Worm (Caenorhabditis elegans) whole organism, young adult: Measurements from ENCODE around the gene F47B8.3.

Source experiments
- D2030.7 ChIP-seq: fragments of 200-800 bp; sonication (Bioruptor generic); IDR thresholded peaks from 2 replicates; pipeline ENCODE4 v1.3.6; 2022; ENCODE audit warnings: missing genetic modification reagents, missing genetic modification characterization, missing compliant biosample characterization
- F52B5.7 ChIP-seq: sonication (generic microtip); optimal IDR thresholded peaks from 2 replicates; lab custom pipeline; 2016; ENCODE audit warnings: mild to moderate bottlenecking, missing genetic modification characterization, missing compliant biosample characterization
- K11D2.4 ChIP-seq: fragments of 200-800 bp; sonication (Bioruptor generic); IDR thresholded peaks from 2 replicates; pipeline ENCODE4 v1.3.6; 2022; ENCODE audit warnings: missing genetic modification reagents, missing genetic modification characterization, missing compliant biosample characterization
- K12H6.12 ChIP-seq: fragments of 200-800 bp; sonication (Bioruptor generic); optimal IDR thresholded peaks from 2 replicates; lab custom pipeline; 2018; ENCODE audit warnings: mild to moderate bottlenecking, missing genetic modification characterization, missing compliant biosample characterization
- Y56A3A.18 ChIP-seq: fragments of 200-800 bp; sonication (Bioruptor generic); IDR thresholded peaks from 2 replicates; pipeline ENCODE4 v1.3.6; 2022; ENCODE audit warnings: missing genetic modification reagents, missing genetic modification characterization, missing compliant biosample characterization
- Y67H2A.10 ChIP-seq: fragments of 200-800 bp; sonication (Bioruptor generic); conservative IDR thresholded peaks from 2 replicates; pipeline ENCODE4 v1.3.6; 2022; ENCODE audit warnings: missing genetic modification reagents, missing genetic modification characterization, missing compliant biosample characterization
- ZK185.1 ChIP-seq: sonication (generic microtip); optimal IDR thresholded peaks from 2 replicates; lab custom pipeline; 2016; ENCODE audit warnings: mild to moderate bottlenecking, missing genetic modification characterization, missing compliant biosample characterization; ENCODE audit not compliant: poor library complexity, severe bottlenecking
- akir-1 ChIP-seq: fragments of 200-800 bp; sonication (Bioruptor generic); optimal IDR thresholded peaks from 2 replicates; lab custom pipeline; 2018; ENCODE audit warnings: mild to moderate bottlenecking, missing genetic modification characterization, moderate library complexity, missing compliant biosample characterization
- athp-1 ChIP-seq: sonication (generic microtip); optimal IDR thresholded peaks from 2 replicates; lab custom pipeline; 2017; ENCODE audit warnings: mild to moderate bottlenecking, missing genetic modification characterization, missing compliant biosample characterization
- cebp-1 ChIP-seq, 2 experiments: fragments of 200-800 bp in 1 of 2; sonication (Bioruptor generic) in 1 of 2; sonication (generic microtip) in 1 of 2; IDR thresholded peaks in 1 of 2; optimal IDR thresholded peaks in 1 of 2; 2 replicates each; pipeline versions ENCODE4 v1.3.6 to Lab custom; 2017 to 2022; ENCODE audit warnings: missing compliant biosample characterization in 2 of 2, missing genetic modification characterization in 2 of 2, mild to moderate bottlenecking in 1 of 2, missing genetic modification reagents in 1 of 2, moderate library complexity in 1 of 2
- ceh-27 ChIP-seq: fragments of 200-800 bp; sonication (Bioruptor generic); optimal IDR thresholded peaks from 2 replicates; lab custom pipeline; 2018; ENCODE audit warnings: mild to moderate bottlenecking, missing genetic modification characterization, moderate library complexity, missing compliant biosample characterization
- ceh-58 ChIP-seq: fragments of 200-800 bp; sonication (Bioruptor generic); IDR thresholded peaks from 2 replicates; pipeline ENCODE4 v1.3.6; 2022; ENCODE audit warnings: missing genetic modification characterization, missing compliant biosample characterization
- chd-7 ChIP-seq: sonication (generic microtip); optimal IDR thresholded peaks from 2 replicates; lab custom pipeline; 2016; ENCODE audit warnings: mild to moderate bottlenecking, missing genetic modification characterization, moderate library complexity, missing compliant biosample characterization
- die-1 ChIP-seq: sonication (generic microtip); optimal IDR thresholded peaks from 2 replicates; lab custom pipeline; 2016; ENCODE audit warnings: missing genotype, mild to moderate bottlenecking, missing genetic modification characterization, missing compliant biosample characterization
- dox-1 ChIP-seq: fragments of 200-800 bp; sonication (Bioruptor generic); IDR thresholded peaks from 2 replicates; pipeline ENCODE4 v1.3.6; 2022; ENCODE audit warnings: missing genetic modification reagents, missing genetic modification characterization, missing compliant biosample characterization
- egl-18 ChIP-seq: fragments of 200-800 bp; sonication (Bioruptor generic); IDR thresholded peaks from 2 replicates; pipeline ENCODE4 v1.3.6; 2022; ENCODE audit warnings: missing genetic modification reagents, missing genetic modification characterization, missing compliant biosample characterization
- egrh-3 ChIP-seq: fragments of 200-800 bp; sonication (Bioruptor generic); IDR thresholded peaks from 2 replicates; pipeline ENCODE4 v1.3.6; 2022; ENCODE audit warnings: missing genetic modification reagents, missing genetic modification characterization, missing compliant biosample characterization
- gei-17 ChIP-seq: fragments of 200-800 bp; sonication (Bioruptor generic); optimal IDR thresholded peaks from 2 replicates; lab custom pipeline; 2018; ENCODE audit warnings: mild to moderate bottlenecking, missing genetic modification characterization, missing compliant biosample characterization
- hmg-20 ChIP-seq: fragments of 200-800 bp; sonication (Bioruptor generic); IDR thresholded peaks from 2 replicates; pipeline ENCODE4 v1.3.6; 2022; ENCODE audit warnings: missing genetic modification reagents, missing genetic modification characterization, missing compliant biosample characterization
- lag-1 ChIP-seq: fragments of 200-800 bp; sonication (Bioruptor generic); IDR thresholded peaks from 2 replicates; pipeline ENCODE4 v1.3.6; 2022; ENCODE audit warnings: missing genetic modification reagents, missing genetic modification characterization, missing compliant biosample characterization
- lin-26 ChIP-seq: fragments of 200-800 bp; sonication (Bioruptor generic); IDR thresholded peaks from 2 replicates; pipeline ENCODE4 v1.3.6; 2022; ENCODE audit warnings: missing genetic modification reagents, missing genetic modification characterization, missing compliant biosample characterization
- lin-35 ChIP-seq, 3 experiments: fragments of 150-350 bp in 2 of 3; sonication (generic microtip) in 1 of 3; optimal IDR thresholded peaks; 2 replicates each; lab custom pipeline; 2014 to 2018; ENCODE audit warnings: missing biosample characterization in 3 of 3, missing genetic modification characterization in 3 of 3, missing genetic modification reagents in 3 of 3
- lin-40 ChIP-seq: sonication (generic microtip); optimal IDR thresholded peaks from 2 replicates; lab custom pipeline; 2016; ENCODE audit warnings: missing genetic modification characterization, mild to moderate bottlenecking, missing compliant biosample characterization, missing genotype, missing genetic modification reagents
- mcd-1 ChIP-seq: fragments of 200-800 bp; sonication (Bioruptor generic); IDR thresholded peaks from 2 replicates; pipeline ENCODE4 v1.3.6; 2022; ENCODE audit warnings: missing genetic modification reagents, missing genetic modification characterization, missing compliant biosample characterization
- nfyb-1 ChIP-seq: fragments of 200-800 bp; sonication (Bioruptor generic); IDR thresholded peaks from 2 replicates; pipeline ENCODE4 v1.3.6; 2022; ENCODE audit warnings: missing genetic modification reagents, missing genetic modification characterization, missing compliant biosample characterization
- nhr-179 ChIP-seq: sonication (generic microtip); optimal IDR thresholded peaks from 2 replicates; lab custom pipeline; 2016; ENCODE audit warnings: mild to moderate bottlenecking, missing genetic modification characterization, missing compliant biosample characterization
- nhr-80 ChIP-seq: sonication (generic microtip); optimal IDR thresholded peaks from 2 replicates; lab custom pipeline; 2016; ENCODE audit warnings: missing genetic modification characterization, missing compliant biosample characterization
- nhr-90 ChIP-seq: sonication (generic microtip); optimal IDR thresholded peaks from 2 replicates; lab custom pipeline; 2016; ENCODE audit warnings: missing genotype, mild to moderate bottlenecking, missing genetic modification characterization, missing compliant biosample characterization
- pbrm-1 ChIP-seq: fragments of 200-800 bp; sonication (Bioruptor generic); IDR thresholded peaks from 2 replicates; pipeline ENCODE4 v1.3.6; 2022; ENCODE audit warnings: missing genetic modification reagents, missing genetic modification characterization, missing compliant biosample characterization
- snpc-1.3 ChIP-seq: sonication (generic microtip); optimal IDR thresholded peaks from 2 replicates; lab custom pipeline; 2017; ENCODE audit warnings: missing genetic modification characterization, mild to moderate bottlenecking, missing compliant biosample characterization, antibody characterized with exemption, moderate library complexity, missing genotype, missing genetic modification reagents; ENCODE audit not compliant: insufficient read depth
- snpc-4 ChIP-seq, 5 experiments: fragments of 150-350 bp in 1 of 5; sonication (generic microtip) in 4 of 5; optimal IDR thresholded peaks; 2 replicates each; lab custom pipeline; 2014 to 2018; ENCODE audit warnings: missing genetic modification characterization in 5 of 5, missing biosample characterization in 3 of 5, antibody characterized with exemption in 2 of 5, mild to moderate bottlenecking in 2 of 5, missing compliant biosample characterization in 2 of 5, missing genotype in 2 of 5, moderate library complexity in 2 of 5, missing genetic modification reagents in 1 of 5
- tbp1 ChIP-seq: fragments of 200-800 bp; sonication (Bioruptor generic); optimal IDR thresholded peaks from 2 replicates; lab custom pipeline; 2018; ENCODE audit warnings: mild to moderate bottlenecking, missing genetic modification characterization, missing compliant biosample characterization
- zfh-2 ChIP-seq: fragments of 200-800 bp; sonication (Bioruptor generic); conservative IDR thresholded peaks from 2 replicates; pipeline ENCODE4 v1.3.6; 2022; ENCODE audit warnings: missing genetic modification reagents, missing genetic modification characterization, missing compliant biosample characterization
- ztf-18 ChIP-seq: sonication (generic microtip); optimal IDR thresholded peaks from 2 replicates; lab custom pipeline; 2016; ENCODE audit warnings: missing genotype, mild to moderate bottlenecking, missing genetic modification characterization, missing compliant biosample characterization
- ztf-3 ChIP-seq: fragments of 200-800 bp; sonication (Bioruptor generic); optimal IDR thresholded peaks from 2 replicates; lab custom pipeline; 2018; ENCODE audit warnings: mild to moderate bottlenecking, missing genetic modification characterization, missing compliant biosample characterization

F47B8.3 gene

ce11 chrV:14368272-14369052 lies 45.7 kb upstream of the F47B8.3 start (continued):
- TF ChIP-seq snpc-1.3 (tag; lab: Kevin White, UChicago), result no peak
- TF ChIP-seq K12H6.12, result peak; percentile 62
- no peak for TF ChIP-seq Y67H2A.10 (GFP tag; lab: Robert Waterston, UW)
- TF ChIP-seq K11D2.4 (GFP tag; lab: Robert Waterston, UW), result 0 out of 2 replicates have a peak, but pooled peaks have one; percentile 30

- 0 out of 2 replicates have a peak, but pooled peaks have one; percentile 40 for TF ChIP-seq pbrm-1
- TF ChIP-seq K11D2.4 (GFP tag; lab: Robert Waterston, UW), result peak; percentile 68
- TF ChIP-seq ztf-3 (GFP tag; lab: Kevin White, UChicago), result no peak
- TF ChIP-seq die-1 (tag; lab: Kevin White, UChicago), result peak; percentile 16
- TF ChIP-seq mcd-1 (GFP tag; lab: Robert Waterston, UW), result peak; percentile 60
- TF ChIP-seq chd-7, result peak; percentile 41
- peak; percentile 34 for TF ChIP-seq tbp1 (GFP tag; lab: Kevin White, UChicago)
- peak in 1 of 3 experiments; percentile 25 for TF ChIP-seq lin-35 (GFP tag; optimal IDR thresholded peaks at IDR 0.05; lab: Kevin White, UChicago)
- TF ChIP-seq gei-17 (GFP tag; lab: Kevin White, UChicago), result peak; percentile 40
- TF ChIP-seq egrh-3, result peak; percentile 86
- no peak for TF ChIP-seq akir-1 (GFP tag; lab: Kevin White, UChicago)
- TF ChIP-seq lin-26 (GFP tag; lab: Robert Waterston, UW), result peak; percentile 51; the same call in 1 of the 2 replicates
- TF ChIP-seq F52B5.7 (tag; lab: Kevin White, UChicago), result peak; percentile 31
- 0 out of 2 replicates have a peak, but pooled peaks have one; percentile 34 for TF ChIP-seq hmg-20 (GFP tag; lab: Robert Waterston, UW)
- TF ChIP-seq zfh-2, result peak; percentile 99
- peak; percentile 5 for TF ChIP-seq nhr-90 (tag; lab: Kevin White, UChicago)
- no peak for TF ChIP-seq lag-1
- TF ChIP-seq ztf-18 (tag; lab: Kevin White, UChicago), result peak; percentile 36
- no peak for TF ChIP-seq cebp-1 (GFP tag; IDR thresholded peaks at IDR 0.05; lab: Robert Waterston, UW)
- TF ChIP-seq cebp-1 (tag; optimal IDR thresholded peaks at IDR 0.05; lab: Kevin White, UChicago), result peak; percentile 57
- TF ChIP-seq lin-40 (tag; lab: Kevin White, UChicago), result peak; percentile 66
- peak; percentile 39; the same call in 1 of the 2 replicates for TF ChIP-seq nfyb-1 (GFP tag; lab: Robert Waterston, UW)
- no peak for TF ChIP-seq snpc-4 (GFP tag; optimal IDR thresholded peaks at IDR 0.05; lab: Kevin White, UChicago)
- peak in 2 of 4 experiments; percentile 55 to 58 for TF ChIP-seq snpc-4 (tag; optimal IDR thresholded peaks at IDR 0.05; lab: Kevin White, UChicago)
- TF ChIP-seq athp-1 (tag; lab: Kevin White, UChicago), result no peak
- no peak for TF ChIP-seq ceh-58 (GFP tag; lab: Robert Waterston, UW)
- peak; percentile 28 for TF ChIP-seq nhr-80 (tag; lab: Kevin White, UChicago)
- peak; percentile 48 for TF ChIP-seq K12H6.12
- 0 out of 2 replicates have a peak, but pooled peaks have one; percentile 39 for TF ChIP-seq dox-1
- TF ChIP-seq snpc-1.3 (tag; lab: Kevin White, UChicago), result no peak
These were observed 43.7 kb upstream of the F47B8.3 start for ce11 chrV:14366487-14366962.

ce11 chrV:14364586-14365248 lies 41.9 kb upstream of the F47B8.3 start:
- TF ChIP-seq nhr-179 (tag; lab: Kevin White, UChicago) (no peak), nhr-80 (tag; lab: Kevin White, UChicago) (peak; percentile 43), Y56A3A.18 (GFP tag; lab: Robert Waterston, UW) (no peak), cebp-1 (GFP tag; IDR thresholded peaks at IDR 0.05; lab: Robert Waterston, UW) (peak; percentile 76; the same call in 1 of the 2 replicates), cebp-1 (tag; optimal IDR thresholded peaks at IDR 0.05; lab: Kevin White, UChicago) (peak; percentile 74), egrh-3 (no peak), zfh-2 (peak; percentile 63; the same call in 1 of the 2 replicates), die-1 (tag; lab: Kevin White, UChicago) (no peak), egl-18 (GFP tag; lab: Robert Waterston, UW) (no peak), D2030.7 (GFP tag; lab: Robert Waterston, UW) (no peak), nfyb-1 (GFP tag; lab: Robert Waterston, UW) (peak; percentile 57; the same call in 1 of the 2 replicates), lin-40 (tag; lab: Kevin White, UChicago) (peak; percentile 11), ZK185.1 (tag; lab: Kevin White, UChicago) (no peak), K11D2.4 (GFP tag; lab: Robert Waterston, UW) (no peak), ceh-27 (peak; percentile 14)
